Fruit fly (Drosophila melanogaster): ENCODE results near the gene CG10561.

Gene CG10561

DNA sequence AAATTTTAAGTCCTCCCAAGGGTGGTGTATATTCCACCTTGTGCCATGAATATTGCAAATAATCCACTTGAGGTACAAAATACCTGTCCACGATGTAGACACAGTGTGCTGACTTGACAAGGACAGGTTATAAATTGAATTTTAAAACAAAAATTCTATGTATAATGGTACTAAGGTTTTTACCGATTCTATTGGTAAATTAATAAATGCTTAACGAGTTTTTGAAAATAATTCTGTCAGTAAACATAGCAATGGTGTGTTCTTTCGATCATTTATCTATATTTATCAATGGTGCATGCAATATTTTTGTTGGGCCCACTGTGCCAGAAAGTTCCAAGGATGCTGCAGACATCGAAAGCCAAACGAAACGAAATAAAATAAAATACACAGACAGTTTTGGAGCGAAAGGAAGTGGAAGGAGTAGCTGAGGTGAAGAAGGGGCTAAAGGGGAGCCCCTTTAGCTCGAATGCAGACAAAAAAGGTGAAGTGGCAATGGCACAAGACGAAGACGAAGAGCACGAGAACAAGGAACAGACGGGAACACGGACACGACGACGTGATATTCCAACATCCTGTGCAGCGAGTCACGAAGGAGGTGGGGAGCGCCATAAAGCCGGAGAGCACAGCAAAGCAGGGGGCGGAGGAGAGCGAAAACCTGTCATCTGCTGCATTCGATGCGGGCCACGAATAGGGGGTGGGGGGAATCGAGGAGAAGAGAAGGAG, 21.9 kb downstream of the CG10561 start (continued):
- TF ChIP-seq crp (GFP tag; optimal IDR thresholded peaks at IDR 0.05) (no peak), nerfin-2 (GFP tag; IDR thresholded peaks at IDR 0.05; ENCODE audit: partially characterized antibody) (no peak), tna (GFP tag; IDR thresholded peaks at IDR 0.05; ENCODE audit: partially characterized antibody) (no peak), az2 (GFP tag; optimal IDR thresholded peaks at IDR 0.05) (no peak), en (GFP tag; optimal IDR thresholded peaks at IDR 0.05) (no peak), CG10267 (tag; optimal IDR thresholded peaks at IDR 0.05) (no peak), CG11696 (GFP tag; IDR thresholded peaks at IDR 0.05) (0 out of 2 replicates have a peak, but pooled peaks have one; percentile 30), Rx (GFP tag; IDR thresholded peaks at IDR 0.05) (no peak), CG32532 (GFP tag; IDR thresholded peaks at IDR 0.05) (no peak), CG17361 (GFP tag; IDR thresholded peaks at IDR 0.05) (no peak), CG12942 (GFP tag; optimal IDR thresholded peaks at IDR 0.05) (no peak), CG10959 (GFP tag; IDR thresholded peaks at IDR 0.05) (no peak), CG8290 (GFP tag; optimal IDR thresholded peaks at IDR 0.05) (no peak), CG8290 (tag; optimal IDR thresholded peaks at IDR 0.05) (no peak), ERR (GFP tag; optimal IDR thresholded peaks at IDR 0.05) (no peak), sima (GFP tag; optimal IDR thresholded peaks at IDR 0.05) (no peak), CG4617 (GFP tag; optimal IDR thresholded peaks at IDR 0.05; ENCODE audit: borderline replicate concordance) (no peak), HmgZ (tag; optimal IDR thresholded peaks at IDR 0.05) (no peak), Stat92E (GFP tag; optimal IDR thresholded peaks at IDR 0.05) (no peak), crol (GFP tag; IDR thresholded peaks at IDR 0.05) (peak; percentile 58), CG13624 (GFP tag; optimal IDR thresholded peaks at IDR 0.05) (no peak), HHEX (GFP tag; optimal IDR thresholded peaks at IDR 0.05) (peak; percentile 20), mirr (GFP tag; optimal IDR thresholded peaks at IDR 0.05) (no peak), dati (GFP tag; IDR thresholded peaks at IDR 0.05) (no peak), Ptx1 (GFP tag; IDR thresholded peaks at IDR 0.05) (peak; percentile 13; the same call in 1 of the 2 replicates), CG14441 (GFP tag; IDR thresholded peaks at IDR 0.05) (no peak), CG1792 (GFP tag; optimal IDR thresholded peaks at IDR 0.05) (no peak), vnd (GFP tag; IDR thresholded peaks at IDR 0.05; ENCODE audit: partially characterized antibody) (no peak), CG8359 (GFP tag; optimal IDR thresholded peaks at IDR 0.05; ENCODE audit: borderline replicate concordance) (no peak), scrt (GFP tag; optimal IDR thresholded peaks at IDR 0.05) (peak; percentile 22), Myb (GFP tag; optimal IDR thresholded peaks at IDR 0.05) (no peak), Mrtf (GFP tag; IDR thresholded peaks at IDR 0.05) (no peak), CG4424 (GFP tag; optimal IDR thresholded peaks at IDR 0.05) (no peak), Tbp (GFP tag; optimal IDR thresholded peaks at IDR 0.05) (no peak), CG12236 (GFP tag; optimal IDR thresholded peaks at IDR 0.05) (no peak), gce (GFP tag; IDR thresholded peaks at IDR 0.05) (no peak), gcm (GFP tag; optimal IDR thresholded peaks at IDR 0.05) (no peak), dmrt99B (tag; optimal IDR thresholded peaks at IDR 0.05) (peak; percentile 34), onecut (GFP tag; IDR thresholded peaks at IDR 0.05) (no peak), gcm2 (GFP tag; optimal IDR thresholded peaks at IDR 0.05) (no peak), emc (GFP tag; optimal IDR thresholded peaks at IDR 0.05) (no peak), tx (GFP tag; optimal IDR thresholded peaks at IDR 0.05) (no peak), CG10543 (GFP tag; optimal IDR thresholded peaks at IDR 0.05) (no peak), E2f1 (GFP tag; IDR thresholded peaks at IDR 0.05) (no peak), tap (tag; optimal IDR thresholded peaks at IDR 0.05) (no peak), CG18262 (tag; optimal IDR thresholded peaks at IDR 0.05) (peak; percentile 43), D19A (tag; optimal IDR thresholded peaks at IDR 0.05) (peak; percentile 18), CG9932 (GFP tag; IDR thresholded peaks at IDR 0.05) (no peak), peb (GFP tag; IDR thresholded peaks at IDR 0.05) (no peak), HLH3B (GFP tag; IDR thresholded peaks at IDR 0.05) (no peak), CHES-1-like (GFP tag; optimal IDR thresholded peaks at IDR 0.05) (no peak)

Data from whole organism, embryonic.